Fruit fly (Drosophila melanogaster) whole organism, prepupa: ENCODE data around the gene ppk28.

Experiments
- Blimp-1 ChIP-seq: fragments of 200-800 bp; sonication (Bioruptor generic); optimal IDR thresholded peaks from 3 replicates; lab custom pipeline; 2017; ENCODE audit warnings: missing biosample characterization, missing genetic modification characterization, mild to moderate bottlenecking, moderate library complexity, missing genetic modification reagents
- CG1621 ChIP-seq: fragments of 200-800 bp; sonication (Bioruptor generic); optimal IDR thresholded peaks from 3 replicates; lab custom pipeline; 2018; ENCODE audit warnings: missing biosample characterization, mild to moderate bottlenecking, missing genetic modification characterization
- CG4318 ChIP-seq: fragments of 200-800 bp; sonication (Bioruptor generic); optimal IDR thresholded peaks from 3 replicates; lab custom pipeline; 2017; ENCODE audit warnings: missing biosample characterization, mild to moderate bottlenecking, missing genetic modification characterization
- CG6163 ChIP-seq: fragments of 200-800 bp; sonication (Bioruptor generic); IDR thresholded peaks from 3 replicates; pipeline ENCODE4 v1.3.6; 2022; ENCODE audit warnings: missing biosample characterization, missing genetic modification characterization
- CG6276 ChIP-seq: fragments of 200-800 bp; sonication (Bioruptor generic); optimal IDR thresholded peaks from 2 replicates; lab custom pipeline; 2017; ENCODE audit warnings: missing biosample characterization, mild to moderate bottlenecking, missing genetic modification characterization
- CG8119 ChIP-seq: fragments of 200-800 bp; sonication (Bioruptor generic); IDR thresholded peaks from 3 replicates; pipeline ENCODE4 v1.3.6; 2022; ENCODE audit warnings: missing biosample characterization, missing genetic modification characterization
- Eip75B ChIP-seq: fragments of 200-800 bp; sonication (Bioruptor generic); optimal IDR thresholded peaks from 3 replicates; lab custom pipeline; 2016; ENCODE audit warnings: missing biosample characterization, missing genetic modification characterization
- Eip78C ChIP-seq: fragments of 200-800 bp; sonication (Bioruptor generic); peaks from one replicate; lab custom pipeline; 2016; ENCODE audit warnings: missing biosample characterization, missing genetic modification characterization
- OdsH ChIP-seq: fragments of 200-800 bp; sonication (Bioruptor generic); optimal IDR thresholded peaks from 3 replicates; lab custom pipeline; 2016; ENCODE audit warnings: missing biosample characterization, missing genetic modification characterization
- Sox15 ChIP-seq: fragments of 200-800 bp; sonication (Bioruptor generic); optimal IDR thresholded peaks from 3 replicates; lab custom pipeline; 2016; ENCODE audit warnings: missing biosample characterization, missing genetic modification characterization
- net ChIP-seq: fragments of 200-800 bp; sonication (Bioruptor generic); optimal IDR thresholded peaks from 3 replicates; lab custom pipeline; 2016; ENCODE audit warnings: missing biosample characterization, missing genetic modification characterization

- no peak for TF ChIP-seq Eip75B (GFP tag; lab: Kevin White, UChicago)
- TF ChIP-seq Sox15 (GFP tag; lab: Kevin White, UChicago): no peak
- TF ChIP-seq CG8119 (GFP tag; lab: Robert Waterston, UW): peak; percentile 25; the same call in 1 of the 3 replicates
- no peak for TF ChIP-seq CG4318 (GFP tag; lab: Kevin White, UChicago)
- TF ChIP-seq net (GFP tag; lab: Kevin White, UChicago): no peak
- no peak for TF ChIP-seq CG6163
- TF ChIP-seq CG6276 (GFP tag; lab: Kevin White, UChicago): no peak
- TF ChIP-seq Blimp-1 (GFP tag; lab: Kevin White, UChicago): no peak
- no peak for TF ChIP-seq OdsH (GFP tag; lab: Kevin White, UChicago)
- no peak for TF ChIP-seq CG1621
- TF ChIP-seq Eip78C (GFP tag; lab: Kevin White, UChicago): peak; percentile 47
These were observed 7.4 kb downstream of the ppk28 start for dm6 chrX:16813226-16813625.
